Worm (Caenorhabditis elegans) whole organism, midembryonic: ENCODE measurements around the gene Y59H11AM.4.

Source experiments
- T22C8.4 ChIP-seq: fragments of 200-800 bp; sonication (Bioruptor generic); IDR thresholded peaks from 2 replicates; pipeline ENCODE4 v1.3.6; 2022; ENCODE audit warnings: missing genetic modification characterization, missing compliant biosample characterization
- cog-1 ChIP-seq: sonication (generic microtip); optimal IDR thresholded peaks from 2 replicates; lab custom pipeline; 2016; ENCODE audit warnings: missing genetic modification characterization, missing compliant biosample characterization
- flt-1 ChIP-seq: fragments of 200-800 bp; sonication (Bioruptor generic); IDR thresholded peaks from 2 replicates; pipeline ENCODE4 v1.3.6; 2022; ENCODE audit warnings: missing genetic modification characterization, missing compliant biosample characterization
- klf-2 ChIP-seq: fragments of 200-800 bp; sonication (Bioruptor generic); conservative IDR thresholded peaks from 2 replicates; pipeline ENCODE4 v1.3.6; 2022; ENCODE audit warnings: missing genetic modification reagents, missing genetic modification characterization, missing compliant biosample characterization
- med-1 ChIP-seq: sonication (generic microtip); optimal IDR thresholded peaks from 2 replicates; lab custom pipeline; 2017; ENCODE audit warnings: missing genetic modification characterization, mild to moderate bottlenecking, missing compliant biosample characterization, antibody characterized with exemption, missing genetic modification reagents; ENCODE audit not compliant: insufficient read depth
- ref-1 ChIP-seq: fragments of 200-800 bp; sonication (Bioruptor generic); conservative IDR thresholded peaks from 2 replicates; pipeline ENCODE4 v1.3.6; 2022; ENCODE audit warnings: missing genetic modification reagents, missing genetic modification characterization, missing compliant biosample characterization
- tab-1 ChIP-seq: fragments of 200-800 bp; sonication (Bioruptor generic); IDR thresholded peaks from 2 replicates; pipeline ENCODE4 v1.3.6; 2022; ENCODE audit warnings: missing genetic modification characterization, missing compliant biosample characterization
- ztf-23 ChIP-seq: fragments of 200-800 bp; sonication (Bioruptor generic); IDR thresholded peaks from 2 replicates; pipeline ENCODE4 v1.3.6; 2022; ENCODE audit warnings: missing genetic modification reagents, missing genetic modification characterization, missing compliant biosample characterization
- ztf-29 ChIP-seq: fragments of 200-800 bp; sonication (Bioruptor generic); IDR thresholded peaks from 2 replicates; pipeline ENCODE4 v1.3.6; 2022; ENCODE audit warnings: missing genetic modification reagents, missing genetic modification characterization, missing compliant biosample characterization

Y59H11AM.4 gene

ce11 chrIV:8571138-8571537 lies 985 bp upstream of the Y59H11AM.4 start, which contains the start of gene Y59H11AM.1:
Gene Y59H11AM.1, plus strand, starts transcription at chrIV:8571438.
- TF ChIP-seq med-1 (GFP tag; lab: Kevin White, UChicago) (no peak), tab-1 (GFP tag; lab: Robert Waterston, UW) (no peak), cog-1 (tag; lab: Kevin White, UChicago) (no peak), ref-1 (GFP tag; lab: Robert Waterston, UW) (no peak), ztf-29 (no peak), T22C8.4 (no peak), ztf-23 (GFP tag; lab: Robert Waterston, UW) (no peak), klf-2 (GFP tag; lab: Robert Waterston, UW) (no peak), flt-1 (GFP tag; lab: Robert Waterston, UW) (no peak)

ce11 chrIV:8570719-8571118 lies 566 bp upstream of the Y59H11AM.4 start:
- no peak for TF ChIP-seq med-1 (GFP tag; lab: Kevin White, UChicago)
- no peak for TF ChIP-seq ztf-23 (GFP tag; lab: Robert Waterston, UW)
- TF ChIP-seq ztf-29: no peak
- no peak for TF ChIP-seq tab-1 (GFP tag; lab: Robert Waterston, UW)
- TF ChIP-seq ref-1 (GFP tag; lab: Robert Waterston, UW): no peak
- no peak for TF ChIP-seq flt-1 (GFP tag; lab: Robert Waterston, UW)
- TF ChIP-seq klf-2 (GFP tag; lab: Robert Waterston, UW): no peak
- no peak for TF ChIP-seq cog-1 (tag; lab: Kevin White, UChicago)
- TF ChIP-seq T22C8.4: no peak

- no peak for TF ChIP-seq tab-1 (GFP tag; lab: Robert Waterston, UW)
- no peak for TF ChIP-seq ztf-29
Observed at ce11 chrIV:8559132-8559531, 11.0 kb downstream of the Y59H11AM.4 start, which contains the start of gene npr-22. Gene npr-22, plus strand, starts transcription at chrIV:8559432.

ce11 chrIV:8542272-8542671 lies 27.9 kb downstream of the Y59H11AM.4 start:
- TF ChIP-seq ztf-29: no peak
- TF ChIP-seq ztf-23 (GFP tag; lab: Robert Waterston, UW): no peak
- no peak for TF ChIP-seq cog-1 (tag; lab: Kevin White, UChicago)
- TF ChIP-seq T22C8.4: no peak
- TF ChIP-seq med-1 (GFP tag; lab: Kevin White, UChicago): no peak
- no peak for TF ChIP-seq flt-1 (GFP tag; lab: Robert Waterston, UW)
- TF ChIP-seq klf-2 (GFP tag; lab: Robert Waterston, UW): no peak
- TF ChIP-seq ref-1 (GFP tag; lab: Robert Waterston, UW): no peak
- TF ChIP-seq tab-1 (GFP tag; lab: Robert Waterston, UW): no peak

- no peak for TF ChIP-seq cog-1 (tag; lab: Kevin White, UChicago)
- no peak for TF ChIP-seq flt-1 (GFP tag; lab: Robert Waterston, UW)
- TF ChIP-seq tab-1 (GFP tag; lab: Robert Waterston, UW): no peak
- no peak for TF ChIP-seq klf-2 (GFP tag; lab: Robert Waterston, UW)
- no peak for TF ChIP-seq T22C8.4
- TF ChIP-seq ref-1 (GFP tag; lab: Robert Waterston, UW): no peak
- no peak for TF ChIP-seq ztf-23 (GFP tag; lab: Robert Waterston, UW)
- no peak for TF ChIP-seq ztf-29
- TF ChIP-seq med-1 (GFP tag; lab: Kevin White, UChicago): no peak
Observed at ce11 chrIV:8540268-8540667, 29.9 kb downstream of the Y59H11AM.4 start.

ce11 chrIV:8539645-8540044 lies 30.5 kb downstream of the Y59H11AM.4 start:
- TF ChIP-seq flt-1 (GFP tag; lab: Robert Waterston, UW): no peak
- TF ChIP-seq cog-1 (tag; lab: Kevin White, UChicago): no peak
- TF ChIP-seq ztf-23 (GFP tag; lab: Robert Waterston, UW): no peak
- no peak for TF ChIP-seq T22C8.4
- TF ChIP-seq ztf-29: no peak
- TF ChIP-seq tab-1 (GFP tag; lab: Robert Waterston, UW): no peak
- no peak for TF ChIP-seq ref-1 (GFP tag; lab: Robert Waterston, UW)
- TF ChIP-seq klf-2 (GFP tag; lab: Robert Waterston, UW): no peak
- TF ChIP-seq med-1 (GFP tag; lab: Kevin White, UChicago): no peak

ce11 chrIV:8538659-8539173 lies 31.4 kb downstream of the Y59H11AM.4 start, which contains the start of gene hyl-1:
Gene hyl-1, plus strand, starts transcription at chrIV:8539123.
- no peak for TF ChIP-seq tab-1 (GFP tag; lab: Robert Waterston, UW)
- TF ChIP-seq ztf-29: no peak
- TF ChIP-seq cog-1 (tag; lab: Kevin White, UChicago): no peak
- no peak for TF ChIP-seq flt-1 (GFP tag; lab: Robert Waterston, UW)
- TF ChIP-seq T22C8.4: no peak
- no peak for TF ChIP-seq ztf-23 (GFP tag; lab: Robert Waterston, UW)
- TF ChIP-seq ref-1 (GFP tag; lab: Robert Waterston, UW): no peak
- TF ChIP-seq klf-2 (GFP tag; lab: Robert Waterston, UW): no peak
- no peak for TF ChIP-seq med-1 (GFP tag; lab: Kevin White, UChicago)

- TF ChIP-seq klf-2 (GFP tag; lab: Robert Waterston, UW): no peak
- no peak for TF ChIP-seq T22C8.4
- no peak for TF ChIP-seq cog-1 (tag; lab: Kevin White, UChicago)
- TF ChIP-seq ztf-29: no peak
Observed at ce11 chrIV:8538011-8538658, 32.0 kb downstream of the Y59H11AM.4 start.

- TF ChIP-seq flt-1 (GFP tag; lab: Robert Waterston, UW) (no peak), T22C8.4 (no peak), med-1 (GFP tag; lab: Kevin White, UChicago) (no peak), cog-1 (tag; lab: Kevin White, UChicago) (no peak), ztf-29 (no peak), klf-2 (GFP tag; lab: Robert Waterston, UW) (no peak), ref-1 (GFP tag; lab: Robert Waterston, UW) (no peak), tab-1 (GFP tag; lab: Robert Waterston, UW) (no peak), ztf-23 (GFP tag; lab: Robert Waterston, UW) (no peak)
Observed at ce11 chrIV:8535946-8536345, 34.2 kb downstream of the Y59H11AM.4 start.
